Fruit fly (Drosophila melanogaster) whole organism, embryonic: Measurements from ENCODE around the gene Cpr78Cb.
A peak's percentile ranks its signal among the peaks of the same experiment; 100 is the strongest.

ENCODE experiments used
- Adf1 ChIP-seq: fragments of 200-800 bp; sonication (Bioruptor generic); IDR thresholded peaks from 2 replicates; pipeline ENCODE4 v1.3.6; 2022; ENCODE audit warnings: missing biosample characterization, missing genetic modification characterization
- BtbVII ChIP-seq: fragments of 200-800 bp; sonication (Bioruptor generic); optimal IDR thresholded peaks from 3 replicates; lab custom pipeline; 2017; ENCODE audit warnings: missing biosample characterization, mild to moderate bottlenecking, missing genetic modification characterization
- CG10321 ChIP-seq: fragments of 200-800 bp; sonication (Bioruptor generic); IDR thresholded peaks from 2 replicates; pipeline ENCODE4 v1.3.6; 2022; ENCODE audit warnings: missing biosample characterization, missing genetic modification characterization
- CG10366 ChIP-seq: fragments of 200-800 bp; sonication (Bioruptor generic); IDR thresholded peaks from 2 replicates; pipeline ENCODE4 v1.3.6; 2022; ENCODE audit warnings: missing biosample characterization, missing genetic modification characterization
- CG10654 ChIP-seq: fragments of 200-800 bp; sonication (Bioruptor generic); optimal IDR thresholded peaks from 2 replicates; lab custom pipeline; 2016; ENCODE audit warnings: missing biosample characterization, missing genetic modification characterization
- CG15011 ChIP-seq: fragments of 200-800 bp; sonication (Bioruptor generic); optimal IDR thresholded peaks from 3 replicates; lab custom pipeline; 2018; ENCODE audit warnings: missing biosample characterization, mild to moderate bottlenecking, missing genetic modification characterization
- CG31388 ChIP-seq: fragments of 200-800 bp; sonication (Bioruptor generic); optimal IDR thresholded peaks from 2 replicates; lab custom pipeline; 2016; ENCODE audit warnings: missing biosample characterization, missing genetic modification characterization
- CG31441 ChIP-seq: fragments of 200-800 bp; sonication (Bioruptor generic); IDR thresholded peaks from 2 replicates; pipeline ENCODE4 v1.3.6; 2022; ENCODE audit warnings: missing biosample characterization, missing genetic modification characterization
- CG7271 ChIP-seq: fragments of 200-800 bp; sonication (Bioruptor generic); optimal IDR thresholded peaks from 2 replicates; lab custom pipeline; 2018; ENCODE audit warnings: missing biosample characterization, mild to moderate bottlenecking, missing genetic modification characterization, moderate library complexity
- CG7963 ChIP-seq: fragments of 200-800 bp; sonication (Bioruptor generic); IDR thresholded peaks from 3 replicates; pipeline ENCODE4 v1.3.6; 2022; ENCODE audit warnings: missing biosample characterization, missing genetic modification characterization; ENCODE audit not compliant: partially characterized antibody
- CG8089 ChIP-seq: fragments of 200-800 bp; sonication (Bioruptor generic); optimal IDR thresholded peaks from 3 replicates; lab custom pipeline; 2016; ENCODE audit warnings: missing biosample characterization, missing genetic modification characterization
- CG8388 ChIP-seq: fragments of 200-800 bp; sonication (Bioruptor generic); optimal IDR thresholded peaks from 2 replicates; lab custom pipeline; 2019; ENCODE audit warnings: missing biosample characterization, mild to moderate bottlenecking, missing genetic modification characterization, moderate library complexity
- CG9437 ChIP-seq: fragments of 200-800 bp; sonication (Bioruptor generic); optimal IDR thresholded peaks from 2 replicates; lab custom pipeline; 2018; ENCODE audit warnings: missing biosample characterization, mild to moderate bottlenecking, missing genetic modification characterization
- CG9727 ChIP-seq: fragments of 200-800 bp; sonication (Bioruptor generic); optimal IDR thresholded peaks from 3 replicates; lab custom pipeline; 2017; ENCODE audit warnings: missing biosample characterization, mild to moderate bottlenecking, missing genetic modification characterization
- CHES-1-like ChIP-seq: fragments of 200-800 bp; sonication (Bioruptor generic); optimal IDR thresholded peaks from 2 replicates; lab custom pipeline; 2016; ENCODE audit warnings: missing biosample characterization, missing genetic modification characterization
- Chrac-16 ChIP-seq: fragments of 200-800 bp; sonication (Bioruptor generic); optimal IDR thresholded peaks from 3 replicates; lab custom pipeline; 2016; ENCODE audit warnings: missing biosample characterization, missing genetic modification characterization
- Dbx ChIP-seq: fragments of 200-800 bp; sonication (Bioruptor generic); IDR thresholded peaks from 3 replicates; pipeline ENCODE4 v1.3.6; 2022; ENCODE audit warnings: missing biosample characterization, missing genetic modification characterization
- Dip3 ChIP-seq: fragments of 200-800 bp; sonication (Bioruptor generic); optimal IDR thresholded peaks from 3 replicates; lab custom pipeline; 2016; ENCODE audit warnings: missing biosample characterization, missing genetic modification characterization
- Ets97D ChIP-seq: fragments of 200-800 bp; sonication (Bioruptor generic); optimal IDR thresholded peaks from 3 replicates; lab custom pipeline; 2016; ENCODE audit warnings: missing biosample characterization, missing genetic modification characterization
- HLH3B ChIP-seq: fragments of 200-800 bp; sonication (Bioruptor generic); IDR thresholded peaks from 2 replicates; pipeline ENCODE4 v1.3.6; 2022; ENCODE audit warnings: missing biosample characterization, missing genetic modification characterization
- HLH4C ChIP-seq: fragments of 200-800 bp; sonication (Bioruptor generic); IDR thresholded peaks from 3 replicates; pipeline ENCODE4 v1.3.6; 2022; ENCODE audit warnings: missing biosample characterization, missing genetic modification characterization; ENCODE audit not compliant: partially characterized antibody
- Kr ChIP-seq: fragments of 200-800 bp; sonication (Bioruptor generic); optimal IDR thresholded peaks from 2 replicates; lab custom pipeline; 2017; ENCODE audit warnings: missing biosample characterization, mild to moderate bottlenecking, missing genetic modification characterization
- MBD-R2 ChIP-seq: fragments of 200-800 bp; sonication (Bioruptor generic); IDR thresholded peaks from 2 replicates; pipeline ENCODE4 v1.3.6; 2022; ENCODE audit warnings: missing biosample characterization, missing genetic modification characterization
- Rx ChIP-seq: fragments of 200-800 bp; sonication (Bioruptor generic); IDR thresholded peaks from 2 replicates; pipeline ENCODE4 v1.3.6; 2022; ENCODE audit warnings: missing biosample characterization, missing genetic modification characterization
- Scr ChIP-seq: fragments of 200-800 bp; sonication (Bioruptor generic); IDR thresholded peaks from 2 replicates; pipeline ENCODE4 v1.3.6; 2022; ENCODE audit warnings: missing biosample characterization, missing genetic modification characterization; ENCODE audit not compliant: partially characterized antibody
- Sry-δ ChIP-seq: fragments of 200-800 bp; sonication (Bioruptor generic); optimal IDR thresholded peaks from 2 replicates; lab custom pipeline; 2016; ENCODE audit warnings: missing biosample characterization, missing genetic modification characterization
- Taf1 ChIP-seq: fragments of 200-800 bp; sonication (Bioruptor generic); IDR thresholded peaks from 2 replicates; pipeline ENCODE4 v1.3.6; 2022; ENCODE audit warnings: missing biosample characterization, missing genetic modification characterization
- az2 ChIP-seq: fragments of 200-800 bp; sonication (Bioruptor generic); optimal IDR thresholded peaks from 3 replicates; lab custom pipeline; 2016; ENCODE audit warnings: missing biosample characterization, missing genetic modification characterization
- bcd ChIP-seq: fragments of 200-800 bp; sonication (Bioruptor generic); optimal IDR thresholded peaks from 2 replicates; lab custom pipeline; 2017; ENCODE audit warnings: missing biosample characterization, mild to moderate bottlenecking, missing genetic modification characterization
- dmrt11E ChIP-seq: fragments of 200-800 bp; sonication (Bioruptor generic); optimal IDR thresholded peaks from 3 replicates; lab custom pipeline; 2018; ENCODE audit warnings: missing biosample characterization, mild to moderate bottlenecking, missing genetic modification characterization, moderate library complexity
- fd96Cb ChIP-seq: fragments of 200-800 bp; sonication (Bioruptor generic); optimal IDR thresholded peaks from 2 replicates; lab custom pipeline; 2018; ENCODE audit warnings: missing biosample characterization, mild to moderate bottlenecking, missing genetic modification characterization, moderate library complexity
- fru ChIP-seq: fragments of >200 bp; optimal IDR thresholded peaks from 2 replicates; lab custom pipeline; 2017
- gfzf ChIP-seq: fragments of 200-800 bp; sonication (Bioruptor generic); optimal IDR thresholded peaks from 2 replicates; lab custom pipeline; 2016; ENCODE audit warnings: missing biosample characterization, mild to moderate bottlenecking, missing genetic modification characterization, moderate library complexity
- gsb-n ChIP-seq: fragments of 200-800 bp; sonication (Bioruptor generic); optimal IDR thresholded peaks from 3 replicates; lab custom pipeline; 2018; ENCODE audit warnings: missing biosample characterization, mild to moderate bottlenecking, missing genetic modification characterization
- hb ChIP-seq: fragments of 200-800 bp; sonication (Bioruptor generic); IDR thresholded peaks from 3 replicates; pipeline ENCODE4 v1.3.6; 2022; ENCODE audit warnings: missing biosample characterization, missing genetic modification characterization; ENCODE audit not compliant: partially characterized antibody
- insv ChIP-seq, 2 experiments: fragments of 200-800 bp; sonication (Bioruptor generic); optimal IDR thresholded peaks; 3 replicates each; lab custom pipeline; 2016 to 2018; ENCODE audit warnings: missing biosample characterization in 2 of 2, missing genetic modification characterization in 2 of 2
- nerfin-1 ChIP-seq: fragments of 200-800 bp; sonication (Bioruptor generic); optimal IDR thresholded peaks from 3 replicates; lab custom pipeline; 2019; ENCODE audit warnings: missing biosample characterization, mild to moderate bottlenecking, missing genetic modification characterization, moderate library complexity
- odd ChIP-seq: fragments of 200-800 bp; sonication (Bioruptor generic); optimal IDR thresholded peaks from 2 replicates; lab custom pipeline; 2017; ENCODE audit warnings: missing biosample characterization, mild to moderate bottlenecking, missing genetic modification characterization
- p53 ChIP-seq: fragments of 200-800 bp; sonication (Bioruptor generic); optimal IDR thresholded peaks from 2 replicates; lab custom pipeline; 2016; ENCODE audit warnings: missing biosample characterization, missing genetic modification characterization
- pfk ChIP-seq: fragments of 200-800 bp; sonication (Bioruptor generic); optimal IDR thresholded peaks from 2 replicates; lab custom pipeline; 2018; ENCODE audit warnings: missing biosample characterization, mild to moderate bottlenecking, missing genetic modification characterization, moderate library complexity
- pho ChIP-seq: fragments of 200-800 bp; sonication (Bioruptor generic); optimal IDR thresholded peaks from 2 replicates; lab custom pipeline; 2016; ENCODE audit warnings: missing biosample characterization, missing genetic modification characterization
- pita ChIP-seq: fragments of 200-800 bp; sonication (Bioruptor generic); optimal IDR thresholded peaks from 2 replicates; lab custom pipeline; 2017; ENCODE audit warnings: missing biosample characterization, mild to moderate bottlenecking, missing genetic modification characterization
- prd ChIP-seq, 3 experiments: fragments of >200 bp in 2 of 3; fragments of 200-800 bp in 1 of 3; sonication (Bioruptor generic) in 1 of 3; optimal IDR thresholded peaks in 2 of 3; IDR thresholded peaks in 1 of 3; 2 replicates in 2 of 3; 3 replicates in 1 of 3; pipeline versions ENCODE4 v1.3.6 to Lab custom; 2017 to 2022; ENCODE audit warnings: missing biosample characterization in 1 of 3, missing genetic modification characterization in 1 of 3
- pros ChIP-seq: fragments of 200-800 bp; sonication (Bioruptor generic); optimal IDR thresholded peaks from 3 replicates; lab custom pipeline; 2019; ENCODE audit warnings: missing biosample characterization, mild to moderate bottlenecking, missing genetic modification characterization, moderate library complexity
- run ChIP-seq: fragments of 200-800 bp; sonication (Bioruptor generic); optimal IDR thresholded peaks from 3 replicates; lab custom pipeline; 2018; ENCODE audit warnings: missing biosample characterization, mild to moderate bottlenecking, missing genetic modification characterization
- sens-2 ChIP-seq: fragments of 200-800 bp; sonication (Bioruptor generic); IDR thresholded peaks from 2 replicates; pipeline ENCODE4 v1.3.6; 2022; ENCODE audit warnings: missing biosample characterization, missing genetic modification characterization
- tin ChIP-seq: fragments of 200-800 bp; sonication (Bioruptor generic); optimal IDR thresholded peaks from 3 replicates; lab custom pipeline; 2016; ENCODE audit warnings: missing biosample characterization, missing genetic modification characterization
- tx ChIP-seq: fragments of 200-800 bp; sonication (Bioruptor generic); optimal IDR thresholded peaks from 2 replicates; lab custom pipeline; 2016; ENCODE audit warnings: missing biosample characterization, missing genetic modification characterization
- wdn ChIP-seq: fragments of 200-800 bp; sonication (Bioruptor generic); IDR thresholded peaks from 2 replicates; pipeline ENCODE4 v1.3.6; 2022; ENCODE audit warnings: missing biosample characterization, missing genetic modification characterization
- wor ChIP-seq: fragments of 200-800 bp; sonication (Bioruptor generic); IDR thresholded peaks from 2 replicates; pipeline ENCODE4 v1.3.6; 2022; ENCODE audit warnings: missing biosample characterization, missing genetic modification characterization

The Cpr78Cb gene

DNA sequence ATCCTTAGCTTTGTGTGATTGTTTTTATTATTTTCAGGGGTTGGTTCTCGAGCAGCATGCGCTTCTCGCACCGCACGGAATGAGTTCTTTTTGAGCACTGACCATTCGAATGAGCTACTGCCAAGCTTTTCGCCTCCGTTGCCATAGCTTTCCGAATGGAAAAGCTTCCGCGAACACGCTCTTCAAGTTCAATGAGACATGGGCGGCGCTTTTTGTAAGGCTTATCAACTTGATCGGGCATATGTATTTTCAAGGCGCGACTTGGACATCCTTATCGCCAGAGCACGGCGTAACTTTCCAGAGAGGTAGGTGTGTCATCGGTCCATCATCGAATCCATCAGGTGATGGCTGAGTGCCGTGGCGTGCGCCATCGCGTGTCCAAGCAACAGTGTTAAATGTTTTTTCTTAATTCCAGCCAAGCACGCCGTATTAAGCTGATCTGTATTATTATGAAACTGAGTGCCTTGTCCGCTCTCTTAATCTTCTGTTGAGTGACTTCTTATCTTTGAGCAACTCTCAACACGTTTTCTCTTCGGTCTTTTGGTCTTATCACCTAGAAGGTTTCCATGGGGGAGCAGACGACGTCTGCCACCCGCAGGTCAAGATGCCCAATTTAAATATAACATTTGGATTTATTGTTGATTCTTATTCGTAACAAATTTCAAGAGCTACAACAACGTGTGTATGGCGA, 14.3 kb upstream of the Cpr78Cb start, which contains the start of gene AcCoAS (continued):
- no peak for TF ChIP-seq wdn (GFP tag; lab: Robert Waterston, UW)
- TF ChIP-seq fd96Cb (tag; lab: Kevin White, UChicago): no peak
- TF ChIP-seq Adf1 (GFP tag; lab: Robert Waterston, UW): no peak; the same call in 1 of the 2 replicates
- no peak for TF ChIP-seq gfzf (GFP tag; lab: Kevin White, UChicago)
- no peak for TF ChIP-seq wor
- TF ChIP-seq CG8388 (GFP tag; lab: Kevin White, UChicago): no peak
- no peak for TF ChIP-seq Taf1 (GFP tag; lab: Robert Waterston, UW)
- no peak for TF ChIP-seq CG7271 (tag; lab: Kevin White, UChicago)
- no peak for TF ChIP-seq hb
- no peak for TF ChIP-seq Chrac-16 (GFP tag; lab: Kevin White, UChicago)
- no peak for TF ChIP-seq prd (optimal IDR thresholded peaks at IDR 0.05; lab: Kevin White, UChicago)
- TF ChIP-seq prd (GFP tag; IDR thresholded peaks at IDR 0.05; lab: Robert Waterston, UW): no peak
- no peak for TF ChIP-seq CG31388
- peak; percentile 56 for TF ChIP-seq pros (GFP tag; lab: Kevin White, UChicago)
- TF ChIP-seq dmrt11E: no peak
- TF ChIP-seq Rx: no peak
- no peak for TF ChIP-seq gsb-n
- TF ChIP-seq fru: no peak
- peak; percentile 62; the same call in 2 of the 3 replicates for TF ChIP-seq Dbx
- no peak for TF ChIP-seq CG15011 (GFP tag; lab: Kevin White, UChicago)
- no peak for TF ChIP-seq odd (GFP tag; lab: Kevin White, UChicago)
- no peak for TF ChIP-seq CG9437 (GFP tag; lab: Kevin White, UChicago)
- TF ChIP-seq pho (GFP tag; lab: Kevin White, UChicago): peak; percentile 30
- no peak for TF ChIP-seq pita (GFP tag; lab: Kevin White, UChicago)
- TF ChIP-seq CG9727: peak; percentile 38
- no peak for TF ChIP-seq az2 (GFP tag; lab: Kevin White, UChicago)
- no peak for TF ChIP-seq CG10366 (GFP tag; lab: Robert Waterston, UW)
- peak; percentile 13 for TF ChIP-seq bcd
- TF ChIP-seq BtbVII (GFP tag; lab: Kevin White, UChicago): peak; percentile 72
- no peak for TF ChIP-seq nerfin-1
- 0 out of 2 replicates have a peak, but pooled peaks have one; percentile 39 for TF ChIP-seq Scr (GFP tag; lab: Robert Waterston, UW)
- no peak for TF ChIP-seq Sry-δ (GFP tag; lab: Kevin White, UChicago)
- no peak for TF ChIP-seq sens-2
- TF ChIP-seq HLH4C (GFP tag; lab: Robert Waterston, UW): no peak
- TF ChIP-seq CHES-1-like (GFP tag; lab: Kevin White, UChicago): peak; percentile 2
- TF ChIP-seq insv (GFP tag; optimal IDR thresholded peaks at IDR 0.05; lab: Kevin White, UChicago): no peak
- no peak for TF ChIP-seq p53
- no peak; the same call in 1 of the 2 replicates for TF ChIP-seq MBD-R2 (GFP tag; lab: Robert Waterston, UW)
- peak; percentile 8 for TF ChIP-seq tx (GFP tag; lab: Kevin White, UChicago)
- TF ChIP-seq CG10654 (GFP tag; lab: Kevin White, UChicago): no peak
- no peak for TF ChIP-seq tin (GFP tag; lab: Kevin White, UChicago)
- no peak for TF ChIP-seq CG8089 (GFP tag; lab: Kevin White, UChicago)
- TF ChIP-seq Kr (GFP tag; lab: Kevin White, UChicago): no peak
- peak; percentile 34 for TF ChIP-seq Dip3 (GFP tag; lab: Kevin White, UChicago)
- TF ChIP-seq CG7963 (GFP tag; lab: Robert Waterston, UW): no peak
- no peak for TF ChIP-seq CG10321 (GFP tag; lab: Robert Waterston, UW)
- no peak for TF ChIP-seq run (tag; lab: Kevin White, UChicago)
- no peak for TF ChIP-seq Ets97D (GFP tag; lab: Kevin White, UChicago)
- TF ChIP-seq pfk: no peak
- TF ChIP-seq HLH3B (GFP tag; lab: Robert Waterston, UW): no peak; the same call in 1 of the 2 replicates
- no peak for TF ChIP-seq CG31441 (GFP tag; lab: Robert Waterston, UW)
